Fruit fly (Drosophila melanogaster) whole organism: ENCODE measurements around the gene Acbp4.

Experiments
- CG8478 ChIP-seq: fragments of >200 bp; optimal IDR thresholded peaks from 2 replicates; lab custom pipeline; 2018; ENCODE audit warnings: inconsistent platforms
- Dll ChIP-seq: fragments of >200 bp; optimal IDR thresholded peaks from 2 replicates; lab custom pipeline; 2017
- EcR ChIP-seq, 2 experiments: fragments of >200 bp; optimal IDR thresholded peaks; 2 replicates each; lab custom pipeline; 2017; ENCODE audit warnings: missing biosample characterization in 2 of 2, missing genetic modification characterization in 2 of 2, missing genetic modification reagents in 2 of 2
- pan ChIP-seq: fragments of >200 bp; optimal IDR thresholded peaks from 2 replicates; lab custom pipeline; 2017
- psq ChIP-seq: fragments of >200 bp; optimal IDR thresholded peaks from 2 replicates; lab custom pipeline; 2017
- usp ChIP-seq: fragments of >200 bp; optimal IDR thresholded peaks from 2 replicates; lab custom pipeline; 2017; ENCODE audit warnings: missing biosample characterization, missing genetic modification characterization, mixed read lengths

The Acbp4 gene

DNA sequence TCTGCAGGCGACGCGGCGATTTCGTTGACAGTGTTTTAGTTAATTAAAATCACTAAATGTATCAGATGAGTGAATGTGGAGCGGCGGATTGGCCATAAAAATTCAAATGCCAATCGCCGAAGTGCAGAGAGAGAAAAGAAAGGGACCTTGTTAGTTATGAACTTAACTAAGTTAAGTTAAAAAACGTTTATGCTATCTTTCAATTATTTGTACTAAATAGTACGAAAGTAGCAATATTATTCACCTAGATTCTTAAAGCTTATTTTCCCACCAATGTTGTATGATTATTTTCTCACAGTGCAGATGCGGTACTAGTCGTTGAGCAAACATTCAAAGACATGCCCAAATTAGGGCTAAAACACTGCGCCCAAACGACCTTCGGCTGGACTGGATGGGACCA lies 37.3 kb downstream of the Acbp4 start:
- TF ChIP-seq CG8478 (lab: Kevin White, UChicago) (no peak), pan (lab: Kevin White, UChicago) (no peak), Dll (lab: Kevin White, UChicago) (no peak), usp (GFP tag; lab: Kevin White, UChicago) (no peak), psq (lab: Kevin White, UChicago) (no peak), EcR (GFP tag; optimal IDR thresholded peaks at IDR 0.05; lab: Kevin White, UChicago) (no peak)

dm6 chr3L:7088687-7089086 lies 39.4 kb downstream of the Acbp4 start, which contains the start of gene Cpr65Eb:
TSS of gene Cpr65Eb (minus strand) at chr3L:7088787.
- TF ChIP-seq pan (lab: Kevin White, UChicago): no peak
- no peak for TF ChIP-seq EcR (GFP tag; optimal IDR thresholded peaks at IDR 0.05; lab: Kevin White, UChicago)
- TF ChIP-seq Dll (lab: Kevin White, UChicago): no peak
- no peak for TF ChIP-seq CG8478 (lab: Kevin White, UChicago)
- no peak for TF ChIP-seq psq (lab: Kevin White, UChicago)
- TF ChIP-seq usp (GFP tag; lab: Kevin White, UChicago): no peak

DNA sequence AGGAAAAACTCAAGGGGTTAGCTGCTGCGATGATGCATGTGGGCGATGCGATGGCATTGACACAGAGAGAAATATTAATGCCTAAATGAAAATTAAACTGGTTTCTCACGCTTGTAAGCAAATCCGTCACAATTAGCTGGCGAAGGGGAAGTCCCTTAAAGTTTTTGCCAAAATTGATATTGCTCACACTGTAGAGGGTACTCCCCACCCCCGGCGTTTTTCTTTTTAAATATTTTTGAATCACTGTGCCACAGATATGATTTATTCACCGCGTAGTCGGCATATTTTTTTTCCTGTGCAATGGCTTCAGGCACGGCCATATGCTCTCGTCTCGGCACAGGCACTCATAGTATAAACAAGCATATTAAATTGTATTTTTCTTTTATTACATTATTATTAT lies 40.7 kb downstream of the Acbp4 start:
- TF ChIP-seq CG8478 (lab: Kevin White, UChicago): no peak
- TF ChIP-seq EcR (GFP tag; optimal IDR thresholded peaks at IDR 0.05; lab: Kevin White, UChicago): no peak
- no peak for TF ChIP-seq usp (GFP tag; lab: Kevin White, UChicago)
- TF ChIP-seq psq (lab: Kevin White, UChicago): no peak
- TF ChIP-seq pan (lab: Kevin White, UChicago): no peak

DNA sequence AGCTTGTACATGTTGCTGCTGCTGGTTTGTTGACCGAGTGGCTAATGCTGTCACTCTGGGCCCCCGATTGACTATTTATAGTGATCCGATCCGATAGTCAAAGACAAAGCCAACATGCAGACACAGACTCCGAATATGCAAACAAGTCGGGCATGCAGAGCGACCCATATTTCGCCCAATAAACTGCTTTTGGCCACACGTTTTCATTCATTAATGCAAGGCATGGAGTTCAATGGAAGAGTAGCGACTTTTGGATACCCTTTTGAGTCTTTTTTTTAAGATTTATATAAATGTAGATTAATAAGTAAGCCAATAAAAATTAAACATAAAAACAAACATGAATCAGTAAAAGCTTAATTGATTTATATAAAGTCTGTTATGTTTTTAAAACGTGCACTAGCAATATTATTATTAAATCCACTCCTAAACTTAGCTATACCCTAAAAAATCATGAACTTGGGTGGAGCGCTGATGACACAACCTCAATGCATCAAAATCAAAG lies 41.5 kb downstream of the Acbp4 start, which contains the start of gene Cpr65Ea:
Cpr65Ea (minus strand) TSS at position 51 of the 502 bp plus-strand sequence.
- TF ChIP-seq CG8478 (lab: Kevin White, UChicago) (no peak), usp (GFP tag; lab: Kevin White, UChicago) (no peak), pan (lab: Kevin White, UChicago) (no peak), psq (lab: Kevin White, UChicago) (no peak)

DNA sequence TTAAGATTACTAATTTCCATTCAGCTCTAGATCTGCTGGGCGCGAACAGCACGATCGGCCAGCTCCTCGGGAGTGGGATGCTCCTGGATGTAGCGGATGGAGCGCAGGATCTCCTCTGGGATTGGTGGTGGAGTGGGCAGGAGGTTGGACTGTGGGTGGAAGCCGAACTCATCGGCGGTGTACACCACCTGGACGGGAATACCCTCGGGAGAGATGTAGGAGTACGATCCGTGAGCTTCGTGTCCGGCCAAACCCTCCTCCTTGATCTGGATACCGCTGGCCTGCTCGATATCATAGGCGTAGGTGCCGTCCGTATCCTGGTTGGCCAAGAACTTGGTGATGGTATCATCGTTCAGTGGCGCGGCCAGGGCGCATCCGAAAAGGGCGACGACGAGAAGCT lies 42.0 kb downstream of the Acbp4 start:
- TF ChIP-seq usp (GFP tag; lab: Kevin White, UChicago) (no peak), pan (lab: Kevin White, UChicago) (no peak), CG8478 (lab: Kevin White, UChicago) (no peak), psq (lab: Kevin White, UChicago) (no peak), Dll (lab: Kevin White, UChicago) (no peak), EcR (GFP tag; optimal IDR thresholded peaks at IDR 0.05; lab: Kevin White, UChicago) (no peak)

DNA sequence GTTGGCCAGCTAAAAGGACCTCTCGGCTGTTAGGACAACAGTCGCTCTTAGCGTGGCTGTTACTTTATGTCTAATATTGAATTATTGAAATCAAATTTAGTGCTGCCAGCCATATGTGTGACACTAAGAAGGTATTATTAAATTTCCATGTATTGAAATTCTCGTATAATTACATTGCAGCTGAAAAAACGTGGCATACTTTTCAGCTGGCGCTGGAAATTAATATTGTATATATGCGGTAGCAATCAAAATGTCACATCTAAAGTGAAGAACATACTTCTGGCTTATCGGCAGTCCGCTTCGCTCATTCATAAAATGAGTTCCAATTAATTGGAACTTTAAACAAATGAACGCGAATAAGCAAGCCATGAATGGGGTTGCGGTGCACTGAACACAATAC lies 45.9 kb downstream of the Acbp4 start:
- no peak for TF ChIP-seq Dll (lab: Kevin White, UChicago)
- TF ChIP-seq pan (lab: Kevin White, UChicago): no peak
- TF ChIP-seq EcR (GFP tag; optimal IDR thresholded peaks at IDR 0.05; lab: Kevin White, UChicago): no peak
- no peak for TF ChIP-seq usp (GFP tag; lab: Kevin White, UChicago)
- no peak for TF ChIP-seq psq (lab: Kevin White, UChicago)
- TF ChIP-seq CG8478 (lab: Kevin White, UChicago): no peak
